Worm (Caenorhabditis elegans): Measurements from ENCODE around the gene C48A7.16.
A peak's percentile ranks its signal among the peaks of the same experiment; 100 is the strongest.

C48A7.16 gene

ce11 chrIV:7428347-7428746 lies 23.1 kb downstream of the C48A7.16 start:
- TF ChIP-seq pax-1 (tag; optimal IDR thresholded peaks at IDR 0.05) = no peak
- no peak for TF ChIP-seq T23F11.4 (GFP tag; optimal IDR thresholded peaks at IDR 0.05)
- no peak for TF ChIP-seq fkh-10 (GFP tag; optimal IDR thresholded peaks at IDR 0.05)
- no peak for TF ChIP-seq fkh-6 (tag; optimal IDR thresholded peaks at IDR 0.05)
- no peak for TF ChIP-seq hlh-6 (tag; optimal IDR thresholded peaks at IDR 0.05)

- TF ChIP-seq pag-3 (tag; optimal IDR thresholded peaks at IDR 0.05; ENCODE audit: borderline replicate concordance) (no peak), rnt-1 (tag; optimal IDR thresholded peaks at IDR 0.05) (peak; percentile 23), ahr-1 (tag; optimal IDR thresholded peaks at IDR 0.05) (no peak), F13H6.1 (tag; optimal IDR thresholded peaks at IDR 0.05) (no peak), hlh-8 (tag; optimal IDR thresholded peaks at IDR 0.05) (no peak), ceh-18 (tag; optimal IDR thresholded peaks at IDR 0.05) (peak; percentile 6), gmeb-2 (tag; optimal IDR thresholded peaks at IDR 0.05) (no peak), unc-55 (GFP tag; optimal IDR thresholded peaks at IDR 0.05) (peak; percentile 69), lim-6 (tag; optimal IDR thresholded peaks at IDR 0.05) (no peak)
Observed at ce11 chrIV:7428998-7429397, 23.7 kb downstream of the C48A7.16 start.

DNA sequence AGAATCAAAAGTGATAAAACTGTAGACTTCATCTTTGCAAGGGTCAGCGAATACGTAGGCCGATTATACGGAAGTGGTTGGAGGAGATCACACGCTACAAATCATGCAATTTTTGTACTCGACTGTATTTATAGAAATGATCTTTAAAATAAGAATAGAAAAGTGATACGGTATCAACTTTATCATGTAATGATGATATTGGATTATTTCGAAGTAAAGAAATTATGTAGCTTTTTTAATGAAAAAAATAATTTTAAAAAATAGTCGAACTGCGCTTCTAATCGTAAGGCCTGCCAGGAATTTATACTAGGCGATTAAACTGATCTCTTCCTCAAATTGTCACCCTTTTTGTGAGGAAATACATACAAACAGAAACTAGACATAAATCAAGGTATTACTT lies 28.6 kb downstream of the C48A7.16 start, which contains the start of gene B0496.11:
Gene B0496.11, minus strand, starts transcription at position 101 of the 400 bp plus-strand sequence.
- no peak for TF ChIP-seq ama-1 (optimal IDR thresholded peaks at IDR 0.05)
- TF ChIP-seq gmeb-2 (tag; optimal IDR thresholded peaks at IDR 0.05) = no peak
- no peak for TF ChIP-seq ceh-18 (tag; optimal IDR thresholded peaks at IDR 0.05)
- no peak for TF ChIP-seq ceh-30 (tag; optimal IDR thresholded peaks at IDR 0.05)
- no peak for TF ChIP-seq ceh-19 (GFP tag; optimal IDR thresholded peaks at IDR 0.05)
- no peak for TF ChIP-seq tbx-2 (tag; optimal IDR thresholded peaks at IDR 0.05)
- TF ChIP-seq sdc-2 (tag; optimal IDR thresholded peaks at IDR 0.05) = no peak
- TF ChIP-seq Y22D7AL.16 (tag; optimal IDR thresholded peaks at IDR 0.05) = no peak
- TF ChIP-seq sox-2 (GFP tag; IDR thresholded peaks at IDR 0.05) = no peak
- TF ChIP-seq ceh-31 (tag; optimal IDR thresholded peaks at IDR 0.05) = no peak
- TF ChIP-seq ceh-48 (tag; optimal IDR thresholded peaks at IDR 0.05) = no peak
- TF ChIP-seq nhr-232 (tag; optimal IDR thresholded peaks at IDR 0.05) = no peak
- no peak for TF ChIP-seq npax-4 (tag; optimal IDR thresholded peaks at IDR 0.05)
- TF ChIP-seq ceh-2 (tag; optimal IDR thresholded peaks at IDR 0.05) = no peak

- TF ChIP-seq nhr-11 (tag; optimal IDR thresholded peaks at IDR 0.05) (no peak), ceh-6 (GFP tag; optimal IDR thresholded peaks at IDR 0.05) (no peak), dmd-4 (tag; optimal IDR thresholded peaks at IDR 0.05; ENCODE audit: borderline replicate concordance) (no peak), hlh-13 (GFP tag; optimal IDR thresholded peaks at IDR 0.05) (no peak), nhr-232 (tag; optimal IDR thresholded peaks at IDR 0.05) (no peak), zip-5 (tag; optimal IDR thresholded peaks at IDR 0.05) (no peak), pha-4 (tag; optimal IDR thresholded peaks at IDR 0.05) (no peak), Y22D7AL.16 (tag; optimal IDR thresholded peaks at IDR 0.05) (no peak), npax-4 (tag; optimal IDR thresholded peaks at IDR 0.05) (no peak), C08G9.2 (tag; optimal IDR thresholded peaks at IDR 0.05) (no peak), pax-1 (tag; optimal IDR thresholded peaks at IDR 0.05) (no peak), hlh-15 (tag; optimal IDR thresholded peaks at IDR 0.05) (no peak)
Observed at ce11 chrIV:7439377-7439776, 34.1 kb downstream of the C48A7.16 start.

DNA sequence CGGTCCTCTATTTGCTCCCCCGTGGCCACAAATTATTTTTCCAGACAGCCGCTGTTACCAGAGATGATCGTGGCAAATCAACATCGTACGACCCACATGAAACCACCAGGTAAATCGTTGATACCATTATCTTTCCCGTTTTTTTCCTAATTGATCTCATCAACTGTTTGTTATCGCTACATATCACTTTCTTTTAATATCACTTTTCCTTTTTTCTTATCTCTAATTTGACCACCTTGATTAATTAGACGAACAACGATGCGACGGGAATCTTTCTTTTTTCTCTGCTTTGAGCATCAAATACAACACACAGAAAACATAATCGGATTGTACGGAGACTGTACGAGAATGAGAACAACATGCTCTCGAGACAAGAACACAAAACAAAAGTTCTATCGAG lies 35.0 kb downstream of the C48A7.16 start:
- TF ChIP-seq pax-1 (tag; optimal IDR thresholded peaks at IDR 0.05) (no peak), ceh-31 (tag; optimal IDR thresholded peaks at IDR 0.05) (no peak), elt-2 (tag; optimal IDR thresholded peaks at IDR 0.05) (peak; percentile 86)

ce11 chrIV:7445236-7445635 lies 40.0 kb downstream of the C48A7.16 start, which contains the start of gene valv-1:
TSS of gene valv-1 (minus strand) at chrIV:7445336.
- TF ChIP-seq ttx-3 (tag; optimal IDR thresholded peaks at IDR 0.05) (no peak), hlh-6 (tag; optimal IDR thresholded peaks at IDR 0.05) (no peak), sdc-2 (tag; optimal IDR thresholded peaks at IDR 0.05) (no peak), odd-2 (tag; optimal IDR thresholded peaks at IDR 0.05) (no peak), pros-1 (tag; optimal IDR thresholded peaks at IDR 0.05) (no peak), ceh-45 (GFP tag; IDR thresholded peaks at IDR 0.05) (no peak), lin-11 (tag; optimal IDR thresholded peaks at IDR 0.05) (no peak), pax-1 (tag; optimal IDR thresholded peaks at IDR 0.05) (no peak), pha-4 (tag; optimal IDR thresholded peaks at IDR 0.05) (no peak), C08G9.2 (tag; optimal IDR thresholded peaks at IDR 0.05) (no peak), ceh-19 (GFP tag; optimal IDR thresholded peaks at IDR 0.05) (no peak), nfya-1 (tag; optimal IDR thresholded peaks at IDR 0.05) (no peak)

All from whole organism, late embryonic.